Fruit fly (Drosophila melanogaster) whole organism, embryonic: Measurements from ENCODE around the gene ZnT86D.

ENCODE experiments used
- Atf-2 ChIP-seq: fragments of 200-800 bp; sonication (Bioruptor generic); optimal IDR thresholded peaks from 2 replicates; lab custom pipeline; 2016; ENCODE audit warnings: missing biosample characterization, missing genetic modification characterization
- CG10543 ChIP-seq: fragments of 200-800 bp; sonication (Bioruptor generic); optimal IDR thresholded peaks from 3 replicates; lab custom pipeline; 2017; ENCODE audit warnings: missing biosample characterization, mild to moderate bottlenecking, missing genetic modification characterization, moderate library complexity
- CG11085 ChIP-seq: fragments of 200-800 bp; sonication (Bioruptor generic); IDR thresholded peaks from 2 replicates; pipeline ENCODE4 v1.3.6; 2022; ENCODE audit warnings: missing biosample characterization, missing genetic modification characterization
- CG14710 ChIP-seq: fragments of 200-800 bp; sonication (Bioruptor generic); optimal IDR thresholded peaks from 3 replicates; lab custom pipeline; 2019; ENCODE audit warnings: missing biosample characterization, mild to moderate bottlenecking, missing genetic modification characterization, moderate library complexity
- CG15479 ChIP-seq: fragments of 200-800 bp; sonication (Bioruptor generic); optimal IDR thresholded peaks from 3 replicates; lab custom pipeline; 2019; ENCODE audit warnings: missing biosample characterization, mild to moderate bottlenecking, missing genetic modification characterization, moderate library complexity
- CG15696 ChIP-seq: fragments of 200-800 bp; sonication (Bioruptor generic); optimal IDR thresholded peaks from 2 replicates; lab custom pipeline; 2019; ENCODE audit warnings: missing biosample characterization, mild to moderate bottlenecking, missing genetic modification characterization, moderate library complexity
- CG16779 ChIP-seq: fragments of 200-800 bp; sonication (Bioruptor generic); IDR thresholded peaks from 2 replicates; pipeline ENCODE4 v1.3.6; 2022; ENCODE audit warnings: missing biosample characterization, missing genetic modification characterization
- CG18619 ChIP-seq: fragments of 200-800 bp; sonication (Bioruptor generic); optimal IDR thresholded peaks from 3 replicates; lab custom pipeline; 2017; ENCODE audit warnings: missing biosample characterization, mild to moderate bottlenecking, missing genetic modification characterization
- CG2120 ChIP-seq: fragments of 200-800 bp; sonication (Bioruptor generic); optimal IDR thresholded peaks from 3 replicates; lab custom pipeline; 2016; ENCODE audit warnings: missing biosample characterization, missing genetic modification characterization
- CG2199 ChIP-seq: fragments of 200-800 bp; sonication (Bioruptor generic); IDR thresholded peaks from 3 replicates; pipeline ENCODE4 v1.3.6; 2022; ENCODE audit warnings: missing biosample characterization, missing genetic modification characterization
- CG2202 ChIP-seq: fragments of 200-800 bp; sonication (Bioruptor generic); optimal IDR thresholded peaks from 2 replicates; lab custom pipeline; 2018; ENCODE audit warnings: missing biosample characterization, mild to moderate bottlenecking, missing genetic modification characterization
- CG32767 ChIP-seq: fragments of 200-800 bp; sonication (Bioruptor generic); IDR thresholded peaks from 2 replicates; pipeline ENCODE4 v1.3.6; 2022; ENCODE audit warnings: missing biosample characterization, missing genetic modification characterization
- CG34422 ChIP-seq: fragments of 200-800 bp; sonication (Bioruptor generic); IDR thresholded peaks from 3 replicates; pipeline ENCODE4 v1.3.6; 2022; ENCODE audit warnings: missing biosample characterization, missing genetic modification characterization
- CG4707 ChIP-seq: fragments of 200-800 bp; sonication (Bioruptor generic); optimal IDR thresholded peaks from 2 replicates; lab custom pipeline; 2018; ENCODE audit warnings: missing biosample characterization, mild to moderate bottlenecking, missing genetic modification characterization, moderate library complexity
- CG5953 ChIP-seq: fragments of 200-800 bp; sonication (Bioruptor generic); IDR thresholded peaks from 2 replicates; pipeline ENCODE4 v1.3.6; 2022; ENCODE audit warnings: missing biosample characterization, missing genetic modification characterization
- CG6254 ChIP-seq: fragments of 200-800 bp; sonication (Bioruptor generic); optimal IDR thresholded peaks from 3 replicates; lab custom pipeline; 2017; ENCODE audit warnings: mild to moderate bottlenecking, missing biosample characterization, missing genetic modification reagents, missing genetic modification characterization
- CG6689 ChIP-seq: fragments of 200-800 bp; sonication (Bioruptor generic); IDR thresholded peaks from 2 replicates; pipeline ENCODE4 v1.3.6; 2022; ENCODE audit warnings: missing biosample characterization, missing genetic modification characterization
- CG8089 ChIP-seq: fragments of 200-800 bp; sonication (Bioruptor generic); optimal IDR thresholded peaks from 3 replicates; lab custom pipeline; 2016; ENCODE audit warnings: missing biosample characterization, missing genetic modification characterization
- CG8944 ChIP-seq: fragments of 200-800 bp; sonication (Bioruptor generic); optimal IDR thresholded peaks from 3 replicates; lab custom pipeline; 2016; ENCODE audit warnings: missing biosample characterization, missing genetic modification characterization
- D19B ChIP-seq: fragments of 200-800 bp; sonication (Bioruptor generic); optimal IDR thresholded peaks from 2 replicates; lab custom pipeline; 2017; ENCODE audit warnings: missing biosample characterization, mild to moderate bottlenecking, missing genetic modification characterization
- Dbx ChIP-seq: fragments of 200-800 bp; sonication (Bioruptor generic); IDR thresholded peaks from 3 replicates; pipeline ENCODE4 v1.3.6; 2022; ENCODE audit warnings: missing biosample characterization, missing genetic modification characterization
- Hr39 ChIP-seq: fragments of >200 bp; optimal IDR thresholded peaks from 2 replicates; lab custom pipeline; 2017
- Kr ChIP-seq: fragments of 200-800 bp; sonication (Bioruptor generic); optimal IDR thresholded peaks from 2 replicates; lab custom pipeline; 2017; ENCODE audit warnings: missing biosample characterization, mild to moderate bottlenecking, missing genetic modification characterization
- Lpt ChIP-seq: fragments of >200 bp; optimal IDR thresholded peaks from 2 replicates; lab custom pipeline; 2018; ENCODE audit warnings: missing biosample characterization, missing genetic modification characterization
- Myb ChIP-seq: fragments of 200-800 bp; sonication (Bioruptor generic); optimal IDR thresholded peaks from 2 replicates; lab custom pipeline; 2016; ENCODE audit warnings: missing biosample characterization, missing genetic modification characterization
- NC2β ChIP-seq: fragments of 200-800 bp; sonication (Bioruptor generic); optimal IDR thresholded peaks from 2 replicates; lab custom pipeline; 2016; ENCODE audit warnings: missing biosample characterization, missing genetic modification characterization
- Nf-YC ChIP-seq: fragments of 200-800 bp; optimal IDR thresholded peaks from 3 replicates; lab custom pipeline; 2019; ENCODE audit warnings: missing biosample characterization, mild to moderate bottlenecking, missing genetic modification characterization, moderate library complexity
- PHDP ChIP-seq: fragments of 200-800 bp; sonication (Bioruptor generic); optimal IDR thresholded peaks from 3 replicates; lab custom pipeline; 2018; ENCODE audit warnings: missing biosample characterization, mild to moderate bottlenecking, missing genetic modification characterization, moderate library complexity
- Ptx1 ChIP-seq: fragments of 200-800 bp; sonication (Bioruptor generic); IDR thresholded peaks from 2 replicates; pipeline ENCODE4 v1.3.6; 2022; ENCODE audit warnings: missing biosample characterization, missing genetic modification characterization
- ase ChIP-seq: fragments of 200-800 bp; sonication (Bioruptor generic); IDR thresholded peaks from 3 replicates; pipeline ENCODE4 v1.3.6; 2022; ENCODE audit warnings: missing biosample characterization, missing genetic modification characterization
- bsh ChIP-seq, 2 experiments: fragments of 200-800 bp; sonication (Bioruptor generic); optimal IDR thresholded peaks; 2 replicates each; lab custom pipeline; 2017 to 2018; ENCODE audit warnings: mild to moderate bottlenecking in 2 of 2, missing biosample characterization in 2 of 2, missing genetic modification characterization in 2 of 2, moderate library complexity in 1 of 2
- crc ChIP-seq: fragments of 200-800 bp; sonication (Bioruptor generic); optimal IDR thresholded peaks from 2 replicates; lab custom pipeline; 2016; ENCODE audit warnings: missing biosample characterization, missing genetic modification characterization
- crp ChIP-seq, 2 experiments: fragments of 200-800 bp; sonication (Bioruptor generic); optimal IDR thresholded peaks; 2 replicates in 1 of 2; 3 replicates in 1 of 2; lab custom pipeline; 2017; ENCODE audit warnings: missing biosample characterization in 2 of 2, missing genetic modification characterization in 2 of 2, mild to moderate bottlenecking in 1 of 2, moderate library complexity in 1 of 2
- dati ChIP-seq: fragments of 200-800 bp; sonication (Bioruptor generic); IDR thresholded peaks from 2 replicates; pipeline ENCODE4 v1.3.6; 2022; ENCODE audit warnings: missing biosample characterization, missing genetic modification characterization
- ems ChIP-seq: fragments of 200-800 bp; sonication (Bioruptor generic); optimal IDR thresholded peaks from 3 replicates; lab custom pipeline; 2016; ENCODE audit warnings: missing biosample characterization, missing genetic modification characterization
- eyg ChIP-seq: fragments of 200-800 bp; sonication (Bioruptor generic); optimal IDR thresholded peaks from 3 replicates; lab custom pipeline; 2016; ENCODE audit warnings: missing biosample characterization, missing genetic modification characterization
- ftz-f1 ChIP-seq: fragments of 200-800 bp; sonication (Bioruptor generic); optimal IDR thresholded peaks from 2 replicates; lab custom pipeline; 2016; ENCODE audit warnings: missing biosample characterization, missing genetic modification characterization
- fu2 ChIP-seq: fragments of 200-800 bp; sonication (Bioruptor generic); optimal IDR thresholded peaks from 2 replicates; lab custom pipeline; 2016; ENCODE audit warnings: missing biosample characterization, missing genetic modification characterization
- kay ChIP-seq: fragments of 200-800 bp; sonication (Bioruptor generic); optimal IDR thresholded peaks from 2 replicates; lab custom pipeline; 2016; ENCODE audit warnings: missing biosample characterization, missing genetic modification characterization
- kni ChIP-seq: fragments of 200-800 bp; sonication (Bioruptor generic); optimal IDR thresholded peaks from 3 replicates; lab custom pipeline; 2017; ENCODE audit warnings: mild to moderate bottlenecking, missing biosample characterization, missing genetic modification reagents, missing genetic modification characterization
- lab ChIP-seq: fragments of 200-800 bp; sonication (Bioruptor generic); optimal IDR thresholded peaks from 3 replicates; lab custom pipeline; 2017; ENCODE audit warnings: missing biosample characterization, missing genetic modification characterization, mild to moderate bottlenecking, moderate library complexity, missing genetic modification reagents
- lola ChIP-seq, 3 experiments: fragments of >200 bp in 2 of 3; fragments of 200-800 bp in 1 of 3; sonication (Bioruptor generic) in 1 of 3; optimal IDR thresholded peaks; 2 replicates each; lab custom pipeline; 2017 to 2019; ENCODE audit warnings: missing biosample characterization in 3 of 3, missing genetic modification characterization in 3 of 3, mild to moderate bottlenecking in 1 of 3, moderate library complexity in 1 of 3
- pzg ChIP-seq: fragments of 200-800 bp; sonication (Bioruptor generic); optimal IDR thresholded peaks from 3 replicates; lab custom pipeline; 2018; ENCODE audit warnings: missing biosample characterization, mild to moderate bottlenecking, missing genetic modification characterization, moderate library complexity
- scrt ChIP-seq: fragments of 200-800 bp; sonication (Bioruptor generic); optimal IDR thresholded peaks from 2 replicates; lab custom pipeline; 2018; ENCODE audit warnings: missing biosample characterization, mild to moderate bottlenecking, missing genetic modification characterization, moderate library complexity
- seq ChIP-seq: fragments of 200-800 bp; sonication (Bioruptor generic); IDR thresholded peaks from 2 replicates; pipeline ENCODE4 v1.3.6; 2022; ENCODE audit warnings: missing biosample characterization, missing genetic modification characterization
- sqz ChIP-seq: fragments of 200-800 bp; sonication (Bioruptor generic); optimal IDR thresholded peaks from 3 replicates; lab custom pipeline; 2018; ENCODE audit warnings: missing biosample characterization, mild to moderate bottlenecking, missing genetic modification characterization
- stc ChIP-seq: fragments of 200-800 bp; sonication (Bioruptor generic); IDR thresholded peaks from 2 replicates; pipeline ENCODE4 v1.3.6; 2022; ENCODE audit warnings: missing biosample characterization, missing genetic modification characterization
- zen2 ChIP-seq: fragments of 200-800 bp; sonication (Bioruptor generic); IDR thresholded peaks from 3 replicates; pipeline ENCODE4 v1.3.6; 2022; ENCODE audit warnings: missing biosample characterization, missing genetic modification characterization; ENCODE audit not compliant: partially characterized antibody
- zfh2 ChIP-seq: fragments of 200-800 bp; sonication (Bioruptor generic); optimal IDR thresholded peaks from 2 replicates; lab custom pipeline; 2016; ENCODE audit warnings: missing biosample characterization, missing genetic modification characterization

The ZnT86D gene

dm6 chr3R:11196648-11197388, 17.5 kb downstream of the ZnT86D start (continued):
- TF ChIP-seq Atf-2 (GFP tag; lab: Kevin White, UChicago) (peak; percentile 74), zen2 (GFP tag; lab: Robert Waterston, UW) (no peak), CG2202 (tag; lab: Kevin White, UChicago) (peak; percentile 92), CG18619 (GFP tag; lab: Kevin White, UChicago) (peak; percentile 99), pzg (peak; percentile 4), CG8089 (GFP tag; lab: Kevin White, UChicago) (peak; percentile 63), CG8944 (GFP tag; lab: Kevin White, UChicago) (peak; percentile 78), CG34422 (GFP tag; lab: Robert Waterston, UW) (peak; percentile 98), bsh (GFP tag; optimal IDR thresholded peaks at IDR 0.05; lab: Kevin White, UChicago) (peak in 1 of 2 experiments; percentile 98), CG15696 (tag; lab: Kevin White, UChicago) (peak; percentile 90), lab (GFP tag; lab: Kevin White, UChicago) (peak; percentile 99), Lpt (GFP tag; lab: Kevin White, UChicago) (no peak), CG5953 (GFP tag; lab: Robert Waterston, UW) (peak; percentile 96), ase (GFP tag; lab: Robert Waterston, UW) (peak; percentile 97), Ptx1 (GFP tag; lab: Robert Waterston, UW) (peak; percentile 99), CG14710 (tag; lab: Kevin White, UChicago) (peak; percentile 98), CG32767 (peak; percentile 99), seq (GFP tag; lab: Robert Waterston, UW) (peak; percentile 98), eyg (GFP tag; lab: Kevin White, UChicago) (no peak), crc (GFP tag; lab: Kevin White, UChicago) (peak; percentile 65), dati (GFP tag; lab: Robert Waterston, UW) (peak; percentile 90), CG10543 (GFP tag; lab: Kevin White, UChicago) (peak; percentile 97), Kr (GFP tag; lab: Kevin White, UChicago) (no peak), ems (GFP tag; lab: Kevin White, UChicago) (peak; percentile 90), PHDP (tag; lab: Kevin White, UChicago) (peak; percentile 99), Myb (peak; percentile 69), Nf-YC (tag; lab: Kevin White, UChicago) (peak; percentile 88), CG2199 (GFP tag; lab: Robert Waterston, UW) (peak; percentile 96), lola (GFP tag; optimal IDR thresholded peaks at IDR 0.05; lab: Kevin White, UChicago) (peak in 1 of 3 experiments; percentile 97), CG4707 (GFP tag; lab: Kevin White, UChicago) (peak; percentile 82), D19B (GFP tag; lab: Kevin White, UChicago) (peak; percentile 96), fu2 (GFP tag; lab: Kevin White, UChicago) (peak; percentile 90), NC2β (GFP tag; lab: Kevin White, UChicago) (peak; percentile 55), scrt (GFP tag; lab: Kevin White, UChicago) (peak; percentile 99), CG15479 (GFP tag; lab: Kevin White, UChicago) (peak; percentile 18), CG11085 (peak; percentile 96), kay (GFP tag; lab: Kevin White, UChicago) (peak; percentile 87), CG6254 (GFP tag; lab: Kevin White, UChicago) (peak; percentile 94), CG16779 (GFP tag; lab: Robert Waterston, UW) (peak; percentile 91), stc (GFP tag; lab: Robert Waterston, UW) (peak; percentile 98), Hr39 (lab: Kevin White, UChicago) (no peak), sqz (GFP tag; lab: Kevin White, UChicago) (peak; percentile 96), zfh2 (peak; percentile 94), CG2120 (GFP tag; lab: Kevin White, UChicago) (peak; percentile 98), ftz-f1 (GFP tag; lab: Kevin White, UChicago) (peak; percentile 46), crp (GFP tag; optimal IDR thresholded peaks at IDR 0.05; lab: Kevin White, UChicago) (peak in 1 of 2 experiments; percentile 74), Dbx (peak; percentile 99), CG6689 (GFP tag; lab: Robert Waterston, UW) (peak; percentile 99), kni (GFP tag; lab: Kevin White, UChicago) (peak; percentile 92)
